Worm (Caenorhabditis elegans) whole organism, young adult: ENCODE measurements around the gene F36G9.13.

ENCODE experiments used
- akir-1 ChIP-seq: fragments of 200-800 bp; sonication (Bioruptor generic); optimal IDR thresholded peaks from 2 replicates; lab custom pipeline; 2018; ENCODE audit warnings: mild to moderate bottlenecking, missing genetic modification characterization, moderate library complexity, missing compliant biosample characterization
- hmg-20 ChIP-seq: fragments of 200-800 bp; sonication (Bioruptor generic); IDR thresholded peaks from 2 replicates; pipeline ENCODE4 v1.3.6; 2022; ENCODE audit warnings: missing genetic modification reagents, missing genetic modification characterization, missing compliant biosample characterization
- hrde-1 ChIP-seq: sonication (generic microtip); optimal IDR thresholded peaks from 2 replicates; lab custom pipeline; 2016; ENCODE audit warnings: missing genetic modification characterization, mild to moderate bottlenecking, missing compliant biosample characterization, moderate library complexity, missing genotype, missing genetic modification reagents, borderline replicate concordance
- pha-4 ChIP-seq: fragments of 150-350 bp; sonication (generic microtip); optimal IDR thresholded peaks from 2 replicates; lab custom pipeline; 2014; ENCODE audit warnings: missing biosample characterization, missing genetic modification reagents, missing genetic modification characterization
- snpc-1.1 ChIP-seq: sonication (generic microtip); optimal IDR thresholded peaks from 2 replicates; lab custom pipeline; 2017; ENCODE audit warnings: missing genetic modification characterization, mild to moderate bottlenecking, missing compliant biosample characterization, antibody characterized with exemption, moderate library complexity, missing genotype, missing genetic modification reagents; ENCODE audit not compliant: insufficient read depth

DNA sequence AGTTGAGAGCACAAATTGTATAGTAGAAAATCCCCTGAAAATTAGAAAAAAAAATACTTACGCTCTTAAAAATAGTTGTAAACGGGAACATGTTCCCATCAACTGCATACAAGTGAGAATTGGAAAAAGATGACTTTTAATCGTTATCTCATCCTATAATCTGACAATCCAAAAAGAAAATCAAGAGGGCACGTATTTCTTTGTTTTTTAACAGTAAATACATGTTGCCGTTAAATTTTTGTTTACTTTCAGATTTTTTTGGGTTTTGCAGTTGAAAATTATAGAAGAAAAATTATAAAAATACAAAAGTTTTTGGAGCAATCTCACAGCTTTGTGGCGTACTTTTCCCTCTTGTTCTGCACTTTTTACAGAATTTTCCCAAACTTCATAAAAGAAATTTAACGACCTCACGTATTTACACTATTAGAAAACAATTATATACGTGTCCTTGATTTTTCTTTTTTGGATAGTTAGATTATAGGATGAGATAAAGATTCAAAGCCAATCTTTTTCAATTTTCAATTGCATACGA is 13.6 kb downstream of the F36G9.13 start, which contains the start of the genes C06C6.9 and C06C6.8:
- TF ChIP-seq akir-1 (GFP tag; lab: Kevin White, UChicago) (no peak), hmg-20 (GFP tag; lab: Robert Waterston, UW) (no peak), snpc-1.1 (tag; lab: Kevin White, UChicago) (no peak), pha-4 (tag; lab: Kevin White, UChicago) (no peak), hrde-1 (no peak)
